Worm (Caenorhabditis elegans) whole organism, midembryonic: ENCODE measurements around the gene aakg-1.
"Not testable (repeated sequence)": the region's sequence is repeated elsewhere in the genome, so short reads cannot be mapped to it uniquely, and the experiment has no call there.

ENCODE experiments used
- cog-1 ChIP-seq: sonication (generic microtip); optimal IDR thresholded peaks from 2 replicates; lab custom pipeline; 2016; ENCODE audit warnings: missing genetic modification characterization, missing compliant biosample characterization
- med-1 ChIP-seq: sonication (generic microtip); optimal IDR thresholded peaks from 2 replicates; lab custom pipeline; 2017; ENCODE audit warnings: missing genetic modification characterization, mild to moderate bottlenecking, missing compliant biosample characterization, antibody characterized with exemption, missing genetic modification reagents; ENCODE audit not compliant: insufficient read depth

ce11 chrIII:12541519-12541918 lies 33.7 kb downstream of the aakg-1 start:
- not testable (repeated sequence) for TF ChIP-seq cog-1 (tag; lab: Kevin White, UChicago); med-1
